Worm (Caenorhabditis elegans): Measurements from ENCODE around the gene ldh-1.

Gene ldh-1

DNA sequence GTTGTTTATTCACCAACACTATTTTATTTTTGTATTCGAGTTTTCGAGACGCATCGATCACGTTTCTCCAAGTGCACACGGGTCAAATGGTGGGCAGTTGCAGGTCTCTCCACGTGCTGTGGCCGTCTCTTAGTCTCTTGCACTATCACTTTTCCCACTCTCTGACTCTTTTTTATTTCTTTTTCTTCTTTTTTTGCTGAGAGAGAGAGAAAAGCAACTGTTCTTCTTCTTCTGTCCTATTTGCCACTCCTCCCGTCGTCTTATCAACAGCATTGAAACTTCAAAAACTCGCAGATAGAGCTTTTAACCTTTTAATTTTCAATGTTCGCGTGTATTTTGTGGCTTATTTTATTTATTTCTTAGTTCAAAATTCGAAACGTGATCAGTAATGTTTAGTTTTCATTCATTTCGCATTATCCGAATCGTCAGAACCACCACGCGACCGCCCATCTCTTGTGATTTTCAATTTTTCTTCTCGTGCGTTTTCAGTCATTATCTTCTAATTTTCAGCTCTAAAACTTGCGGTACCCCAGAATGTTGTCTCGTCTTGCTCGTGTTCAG, 4.6 kb downstream of the ldh-1 start, which contains the start of gene alh-8:
TSS of gene alh-8 (plus strand) at position 511 of the 561 bp plus-strand sequence.
- TF ChIP-seq nhr-12 (tag; optimal IDR thresholded peaks at IDR 0.05): no peak
- TF ChIP-seq nhr-76 (tag; optimal IDR thresholded peaks at IDR 0.05): no peak
- peak; percentile 91 for TF ChIP-seq hlh-1 (tag; optimal IDR thresholded peaks at IDR 0.05)
- TF ChIP-seq unc-120 (tag; optimal IDR thresholded peaks at IDR 0.05; ENCODE audit: poor library complexity, severe bottlenecking): peak; percentile 45
- TF ChIP-seq ceh-43 (GFP tag; optimal IDR thresholded peaks at IDR 0.05): no peak
- no peak for TF ChIP-seq mep-1 (tag; optimal IDR thresholded peaks at IDR 0.05)

DNA sequence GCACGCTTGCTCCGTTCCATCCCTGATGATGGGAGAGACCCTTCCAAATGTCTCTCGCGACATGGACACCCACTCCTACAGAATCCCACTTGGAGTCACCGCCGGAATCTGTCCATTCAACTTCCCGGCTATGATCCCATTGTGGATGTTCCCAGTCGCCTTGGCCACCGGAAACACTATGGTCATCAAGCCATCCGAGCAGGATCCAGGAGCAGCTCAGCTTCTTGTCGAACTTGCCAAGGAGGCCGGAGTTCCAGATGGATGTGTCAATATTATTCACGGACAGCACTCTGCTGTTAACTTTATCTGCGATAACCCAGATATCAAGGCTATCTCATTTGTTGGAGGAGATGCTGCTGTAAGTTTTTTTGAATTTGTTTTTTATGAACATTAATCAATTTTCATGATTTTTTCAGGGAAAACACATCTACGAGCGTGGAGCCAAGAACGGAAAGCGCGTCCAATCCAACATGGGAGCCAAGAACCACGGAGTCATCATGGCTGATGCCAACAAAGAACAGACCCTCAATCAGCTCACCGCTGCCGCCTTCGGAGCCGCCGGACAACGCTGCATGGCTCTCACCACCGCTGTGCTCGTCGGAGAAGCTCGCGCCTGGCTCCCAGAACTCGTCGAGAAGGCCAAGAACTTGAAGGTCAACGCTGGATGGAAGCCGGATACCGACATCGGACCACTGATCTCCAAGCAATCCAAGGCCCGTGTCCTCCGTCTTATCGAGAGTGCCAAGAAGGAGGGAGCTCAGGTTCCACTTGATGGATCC, 5.9 kb downstream of the ldh-1 start:
- TF ChIP-seq pha-4 (tag; optimal IDR thresholded peaks at IDR 0.05) (no peak), lin-32 (GFP tag; optimal IDR thresholded peaks at IDR 0.05) (no peak), nhr-237 (tag; optimal IDR thresholded peaks at IDR 0.05) (no peak), mep-1 (tag; optimal IDR thresholded peaks at IDR 0.05) (no peak), sptf-1 (tag; optimal IDR thresholded peaks at IDR 0.05) (no peak), nhr-12 (tag; optimal IDR thresholded peaks at IDR 0.05) (no peak), hlh-1 (tag; optimal IDR thresholded peaks at IDR 0.05) (no peak), unc-39 (tag; optimal IDR thresholded peaks at IDR 0.05) (no peak), mab-5 (tag; optimal IDR thresholded peaks at IDR 0.05) (no peak), unc-120 (tag; optimal IDR thresholded peaks at IDR 0.05; ENCODE audit: poor library complexity, severe bottlenecking) (no peak)

DNA sequence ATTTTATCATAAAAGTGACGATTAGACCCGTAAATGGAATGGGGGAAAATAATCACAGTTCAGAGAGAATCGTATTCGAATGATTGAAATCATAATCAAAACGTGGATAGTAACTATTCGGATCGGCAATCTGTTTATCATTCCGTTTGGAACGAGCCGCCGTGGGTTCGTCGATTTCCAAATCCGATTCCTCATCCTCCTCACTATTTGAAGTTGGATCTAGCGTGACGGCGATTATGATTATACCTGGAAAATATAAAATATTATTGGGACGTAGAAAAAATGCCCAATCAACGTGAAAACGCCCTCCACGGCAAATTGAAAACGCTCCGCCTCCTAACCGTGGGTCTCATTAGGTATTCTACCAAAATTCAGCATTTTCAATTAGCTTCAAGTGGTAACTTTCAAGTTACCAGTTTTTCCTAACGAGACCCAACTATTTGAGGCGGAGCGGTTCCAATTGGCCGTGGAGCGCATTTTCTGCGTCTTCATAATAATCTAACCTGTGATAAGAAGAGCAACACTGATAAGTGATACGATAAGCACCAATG, 7.2 kb downstream of the ldh-1 start:
- TF ChIP-seq ceh-43 (GFP tag; optimal IDR thresholded peaks at IDR 0.05) (no peak), flh-1 (GFP tag; optimal IDR thresholded peaks at IDR 0.05) (no peak), ham-2 (GFP tag; optimal IDR thresholded peaks at IDR 0.05) (no peak), lsy-2 (tag; optimal IDR thresholded peaks at IDR 0.05) (no peak), zip-8 (tag; optimal IDR thresholded peaks at IDR 0.05) (no peak), M03D4.4 (tag; optimal IDR thresholded peaks at IDR 0.05) (no peak), blmp-1 (tag; optimal IDR thresholded peaks at IDR 0.05) (no peak), hlh-1 (tag; optimal IDR thresholded peaks at IDR 0.05) (no peak), drap-1 (GFP tag; optimal IDR thresholded peaks at IDR 0.05) (no peak), mls-2 (tag; optimal IDR thresholded peaks at IDR 0.05) (no peak), nhr-12 (tag; optimal IDR thresholded peaks at IDR 0.05) (no peak), tbx-8 (GFP tag; optimal IDR thresholded peaks at IDR 0.05) (no peak)

DNA sequence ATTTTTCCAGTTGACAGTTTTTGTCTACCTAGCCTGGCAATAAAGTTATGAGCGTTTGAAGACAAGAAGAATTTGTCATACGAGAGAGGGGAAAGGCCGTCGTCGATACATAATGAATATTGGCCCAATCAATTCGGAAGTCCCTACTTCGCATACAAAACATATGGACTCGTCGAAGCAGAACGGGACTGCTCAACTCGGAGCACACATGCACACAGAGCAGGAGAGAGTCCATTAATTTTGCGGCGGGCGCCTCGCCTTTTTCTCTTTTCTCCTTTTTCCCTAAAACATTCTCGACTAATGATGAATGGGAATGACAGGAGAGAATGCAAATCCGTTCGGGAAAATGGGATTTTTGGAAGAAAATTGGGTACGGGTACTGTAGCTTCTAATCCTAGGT, 8.5 kb downstream of the ldh-1 start, which contains the start of gene F13D12.8:
TSS of gene F13D12.8 (minus strand) at position 82 of the 400 bp plus-strand sequence.
- TF ChIP-seq unc-39 (tag; optimal IDR thresholded peaks at IDR 0.05) (no peak), hlh-1 (tag; optimal IDR thresholded peaks at IDR 0.05) (no peak), ces-1 (GFP tag; optimal IDR thresholded peaks at IDR 0.05) (peak; percentile 39), mab-5 (tag; optimal IDR thresholded peaks at IDR 0.05) (no peak)

DNA sequence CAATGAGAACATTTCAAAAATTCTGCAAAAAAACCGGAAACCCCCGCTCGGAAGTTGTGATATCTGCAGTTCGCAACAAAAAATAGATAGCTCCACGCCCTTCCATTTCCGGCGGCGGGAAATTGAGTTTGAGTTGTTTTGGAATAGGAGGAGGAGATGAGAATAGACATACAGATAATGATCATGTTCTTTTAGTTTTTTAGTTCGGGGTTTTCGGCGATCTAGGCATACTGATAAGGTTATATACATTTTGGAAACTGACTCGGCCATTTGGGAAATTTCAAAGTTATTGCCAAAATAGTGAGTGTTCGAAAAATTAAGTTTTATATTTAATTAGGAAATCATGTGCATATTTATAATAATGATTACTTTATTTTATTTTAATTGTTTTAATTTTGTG, 9.8 kb downstream of the ldh-1 start:
- peak; percentile 53 for TF ChIP-seq elt-1 (tag; optimal IDR thresholded peaks at IDR 0.05; ENCODE audit: borderline replicate concordance, insufficient read depth)
- no peak for TF ChIP-seq nhr-237 (tag; optimal IDR thresholded peaks at IDR 0.05)
- no peak for TF ChIP-seq snpc-4 (tag; optimal IDR thresholded peaks at IDR 0.05)

DNA sequence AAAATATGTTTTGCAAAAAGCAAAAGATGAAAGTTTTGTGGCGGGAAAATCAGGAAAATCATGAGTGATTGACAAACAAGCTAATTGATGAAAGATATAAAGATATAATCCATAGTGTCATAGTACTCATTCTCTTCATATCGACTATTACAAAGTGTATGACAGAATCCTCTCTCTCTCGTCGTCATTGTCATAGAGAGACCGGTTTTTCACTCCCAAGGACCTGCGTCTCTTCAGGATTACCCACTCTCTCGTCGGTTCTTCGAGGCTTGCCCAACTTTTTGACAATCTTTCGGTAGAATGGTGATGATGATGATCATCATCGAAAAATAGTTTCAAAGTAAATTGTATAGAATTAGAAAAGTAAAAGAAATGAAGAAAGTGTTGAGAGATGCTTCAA, 13.3 kb downstream of the ldh-1 start:
- TF ChIP-seq unc-120 (tag; optimal IDR thresholded peaks at IDR 0.05; ENCODE audit: poor library complexity, severe bottlenecking): peak; percentile 29
- no peak for TF ChIP-seq blmp-1 (tag; optimal IDR thresholded peaks at IDR 0.05)
- peak; percentile 87 for TF ChIP-seq unc-62 (GFP tag; optimal IDR thresholded peaks at IDR 0.05)

DNA sequence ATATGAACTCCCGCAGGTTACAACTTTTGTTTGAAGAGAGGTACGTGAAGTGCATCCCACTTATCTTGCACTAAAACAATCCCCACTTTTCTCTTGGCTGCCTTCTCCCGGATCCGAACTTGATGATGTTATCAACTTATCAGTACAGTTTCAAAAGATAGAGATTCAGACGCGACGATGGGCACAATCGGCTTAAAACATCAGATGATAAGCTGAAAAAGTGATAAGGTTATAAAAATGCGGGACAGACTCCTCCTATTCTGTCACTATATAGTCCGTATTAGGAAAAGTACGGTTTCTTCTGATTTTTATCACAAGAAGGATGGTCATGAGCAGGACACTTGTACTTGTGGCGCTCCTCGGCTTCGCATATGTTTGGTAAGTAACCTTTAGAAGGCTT, 15.2 kb downstream of the ldh-1 start, which contains the start of gene ctsa-1.2:
TSS of gene ctsa-1.2 (plus strand) at position 160 of the 400 bp plus-strand sequence.
- TF ChIP-seq ceh-43 (GFP tag; optimal IDR thresholded peaks at IDR 0.05) (no peak), nhr-28 (tag; optimal IDR thresholded peaks at IDR 0.05) (no peak), ceh-39 (tag; optimal IDR thresholded peaks at IDR 0.05) (no peak), nhr-2 (tag; optimal IDR thresholded peaks at IDR 0.05) (no peak), mls-2 (tag; optimal IDR thresholded peaks at IDR 0.05) (no peak), unc-39 (tag; optimal IDR thresholded peaks at IDR 0.05) (no peak), ceh-83 (GFP tag; optimal IDR thresholded peaks at IDR 0.05) (no peak), elt-3 (tag; optimal IDR thresholded peaks at IDR 0.05) (no peak), mab-5 (tag; optimal IDR thresholded peaks at IDR 0.05) (no peak), ztf-11 (tag; optimal IDR thresholded peaks at IDR 0.05) (no peak), tbx-8 (GFP tag; optimal IDR thresholded peaks at IDR 0.05) (no peak), bed-3 (GFP tag; optimal IDR thresholded peaks at IDR 0.05) (no peak), drap-1 (GFP tag; optimal IDR thresholded peaks at IDR 0.05) (no peak), sptf-1 (tag; optimal IDR thresholded peaks at IDR 0.05) (no peak), flh-1 (GFP tag; optimal IDR thresholded peaks at IDR 0.05) (no peak), ham-2 (GFP tag; optimal IDR thresholded peaks at IDR 0.05) (no peak), mep-1 (tag; optimal IDR thresholded peaks at IDR 0.05) (no peak), nhr-12 (tag; optimal IDR thresholded peaks at IDR 0.05) (no peak), unc-62 (GFP tag; optimal IDR thresholded peaks at IDR 0.05) (no peak)
